Fruit fly (Drosophila melanogaster) whole organism, embryonic: ENCODE measurements around the gene CNMa.

Experiments
- Atf-2 ChIP-seq: fragments of 200-800 bp; sonication (Bioruptor generic); optimal IDR thresholded peaks from 2 replicates; lab custom pipeline; 2016; ENCODE audit warnings: missing biosample characterization, missing genetic modification characterization
- Bteb2 ChIP-seq: fragments of 200-800 bp; sonication (Bioruptor generic); optimal IDR thresholded peaks from 2 replicates; lab custom pipeline; 2016; ENCODE audit warnings: missing biosample characterization, missing genetic modification characterization
- CG10147 ChIP-seq: fragments of 200-800 bp; sonication (Bioruptor generic); optimal IDR thresholded peaks from 2 replicates; lab custom pipeline; 2019; ENCODE audit warnings: missing biosample characterization, mild to moderate bottlenecking, missing genetic modification characterization, moderate library complexity
- CG10543 ChIP-seq: fragments of 200-800 bp; sonication (Bioruptor generic); optimal IDR thresholded peaks from 3 replicates; lab custom pipeline; 2017; ENCODE audit warnings: missing biosample characterization, mild to moderate bottlenecking, missing genetic modification characterization, moderate library complexity
- CG10565 ChIP-seq: fragments of 200-800 bp; sonication (Bioruptor generic); optimal IDR thresholded peaks from 3 replicates; lab custom pipeline; 2016; ENCODE audit warnings: missing biosample characterization, mild to moderate bottlenecking, missing genetic modification characterization
- CG14441 ChIP-seq: fragments of 200-800 bp; sonication (Bioruptor generic); IDR thresholded peaks from 2 replicates; pipeline ENCODE4 v1.3.6; 2022; ENCODE audit warnings: missing biosample characterization, missing genetic modification characterization
- CG15011 ChIP-seq: fragments of 200-800 bp; sonication (Bioruptor generic); optimal IDR thresholded peaks from 3 replicates; lab custom pipeline; 2018; ENCODE audit warnings: missing biosample characterization, mild to moderate bottlenecking, missing genetic modification characterization
- CG1602 ChIP-seq: fragments of 200-800 bp; sonication (Bioruptor generic); optimal IDR thresholded peaks from 3 replicates; lab custom pipeline; 2016; ENCODE audit warnings: missing biosample characterization, missing genetic modification characterization
- CG16779 ChIP-seq: fragments of 200-800 bp; sonication (Bioruptor generic); IDR thresholded peaks from 2 replicates; pipeline ENCODE4 v1.3.6; 2022; ENCODE audit warnings: missing biosample characterization, missing genetic modification characterization
- CG17802 ChIP-seq: fragments of 200-800 bp; sonication (Bioruptor generic); optimal IDR thresholded peaks from 2 replicates; lab custom pipeline; 2018; ENCODE audit warnings: missing biosample characterization, mild to moderate bottlenecking, missing genetic modification characterization, moderate library complexity
- CG18262 ChIP-seq: fragments of 200-800 bp; optimal IDR thresholded peaks from 3 replicates; lab custom pipeline; 2019; ENCODE audit warnings: missing biosample characterization, mild to moderate bottlenecking, missing genetic modification characterization, moderate library complexity
- CG30431 ChIP-seq: fragments of 200-800 bp; sonication (Bioruptor generic); optimal IDR thresholded peaks from 2 replicates; lab custom pipeline; 2017; ENCODE audit warnings: missing biosample characterization, missing genetic modification characterization
- CG31388 ChIP-seq: fragments of 200-800 bp; sonication (Bioruptor generic); optimal IDR thresholded peaks from 2 replicates; lab custom pipeline; 2016; ENCODE audit warnings: missing biosample characterization, missing genetic modification characterization
- CG31441 ChIP-seq: fragments of 200-800 bp; sonication (Bioruptor generic); IDR thresholded peaks from 2 replicates; pipeline ENCODE4 v1.3.6; 2022; ENCODE audit warnings: missing biosample characterization, missing genetic modification characterization
- CG3726 ChIP-seq: fragments of 200-800 bp; sonication (Bioruptor generic); IDR thresholded peaks from 3 replicates; pipeline ENCODE4, ENCODE4 v1.3.6; 2022; ENCODE audit warnings: missing biosample characterization, missing genetic modification characterization
- CG5245 ChIP-seq: fragments of 200-800 bp; sonication (Bioruptor generic); optimal IDR thresholded peaks from 3 replicates; lab custom pipeline; 2016; ENCODE audit warnings: missing biosample characterization, missing genetic modification characterization
- CG6272 ChIP-seq: fragments of 200-800 bp; sonication (Bioruptor generic); IDR thresholded peaks from 2 replicates; pipeline ENCODE4 v1.3.6; 2022; ENCODE audit warnings: missing biosample characterization, missing genetic modification characterization
- D19A ChIP-seq: fragments of 200-800 bp; optimal IDR thresholded peaks from 3 replicates; lab custom pipeline; 2019; ENCODE audit warnings: missing biosample characterization, mild to moderate bottlenecking, missing genetic modification characterization, moderate library complexity
- Dref ChIP-seq: fragments of 200-800 bp; sonication (Bioruptor generic); IDR thresholded peaks from 2 replicates; pipeline ENCODE4 v1.3.6; 2022; ENCODE audit warnings: missing biosample characterization, missing genetic modification characterization
- Fer2 ChIP-seq: fragments of 200-800 bp; sonication (Bioruptor generic); optimal IDR thresholded peaks from 2 replicates; lab custom pipeline; 2018; ENCODE audit warnings: missing biosample characterization, mild to moderate bottlenecking, missing genetic modification characterization, moderate library complexity
- HHEX ChIP-seq: fragments of 200-800 bp; sonication (Bioruptor generic); optimal IDR thresholded peaks from 3 replicates; lab custom pipeline; 2017; ENCODE audit warnings: missing biosample characterization, mild to moderate bottlenecking, missing genetic modification characterization, missing genetic modification reagents
- Hsf ChIP-seq: fragments of 200-800 bp; sonication (Bioruptor generic); optimal IDR thresholded peaks from 3 replicates; lab custom pipeline; 2016; ENCODE audit warnings: missing biosample characterization, missing genetic modification characterization
- Meics ChIP-seq: fragments of 200-800 bp; sonication (Bioruptor generic); optimal IDR thresholded peaks from 2 replicates; lab custom pipeline; 2017; ENCODE audit warnings: missing biosample characterization, mild to moderate bottlenecking, missing genetic modification characterization
- Mrtf ChIP-seq: fragments of 200-800 bp; sonication (Bioruptor generic); IDR thresholded peaks from 3 replicates; pipeline ENCODE4 v1.3.6; 2022; ENCODE audit warnings: missing biosample characterization, missing genetic modification characterization
- NC2α ChIP-seq: fragments of 200-800 bp; sonication (Bioruptor generic); optimal IDR thresholded peaks from 2 replicates; lab custom pipeline; 2016; ENCODE audit warnings: missing biosample characterization, missing genetic modification characterization
- Rfx ChIP-seq: fragments of 200-800 bp; sonication (Bioruptor generic); IDR thresholded peaks from 2 replicates; pipeline ENCODE4 v1.3.6; 2022; ENCODE audit warnings: missing biosample characterization, missing genetic modification characterization
- Sox100B ChIP-seq: fragments of 200-800 bp; sonication (Bioruptor generic); optimal IDR thresholded peaks from 3 replicates; lab custom pipeline; 2018; ENCODE audit warnings: missing biosample characterization, mild to moderate bottlenecking, missing genetic modification characterization
- ap ChIP-seq: fragments of 200-800 bp; sonication (Bioruptor generic); IDR thresholded peaks from 2 replicates; pipeline ENCODE4 v1.3.6; 2022; ENCODE audit warnings: missing biosample characterization, missing genetic modification characterization
- bowl ChIP-seq: fragments of 200-800 bp; sonication (Bioruptor generic); IDR thresholded peaks from 2 replicates; pipeline ENCODE4 v1.3.6; 2022; ENCODE audit warnings: missing biosample characterization, missing genetic modification characterization
- chif ChIP-seq, 2 experiments: fragments of 200-800 bp; sonication (Bioruptor generic); optimal IDR thresholded peaks; 3 replicates each; lab custom pipeline; 2016; ENCODE audit warnings: missing biosample characterization in 2 of 2, missing genetic modification characterization in 2 of 2
- gcm ChIP-seq: fragments of 200-800 bp; sonication (Bioruptor generic); optimal IDR thresholded peaks from 2 replicates; lab custom pipeline; 2019; ENCODE audit warnings: missing biosample characterization, mild to moderate bottlenecking, missing genetic modification characterization, moderate library complexity
- gro ChIP-seq: fragments of 200-800 bp; sonication (Bioruptor generic); optimal IDR thresholded peaks from 2 replicates; lab custom pipeline; 2016; ENCODE audit warnings: missing biosample characterization, missing genetic modification characterization
- hbn ChIP-seq: fragments of 200-800 bp; sonication (Bioruptor generic); IDR thresholded peaks from 2 replicates; pipeline ENCODE4 v1.3.6; 2022; ENCODE audit warnings: missing biosample characterization, missing genetic modification characterization; ENCODE audit not compliant: partially characterized antibody
- ind ChIP-seq: fragments of 200-800 bp; sonication (Bioruptor generic); optimal IDR thresholded peaks from 3 replicates; lab custom pipeline; 2016; ENCODE audit warnings: missing biosample characterization, missing genetic modification characterization
- lab ChIP-seq: fragments of 200-800 bp; sonication (Bioruptor generic); optimal IDR thresholded peaks from 3 replicates; lab custom pipeline; 2017; ENCODE audit warnings: missing biosample characterization, missing genetic modification characterization, mild to moderate bottlenecking, moderate library complexity, missing genetic modification reagents
- lilli ChIP-seq: fragments of 200-800 bp; sonication (Bioruptor generic); optimal IDR thresholded peaks from 3 replicates; lab custom pipeline; 2016; ENCODE audit warnings: missing biosample characterization, missing genetic modification characterization
- mam ChIP-seq: fragments of 200-800 bp; sonication (Bioruptor generic); optimal IDR thresholded peaks from 3 replicates; lab custom pipeline; 2016; ENCODE audit warnings: missing biosample characterization, missing genetic modification characterization
- nmo ChIP-seq: fragments of 200-800 bp; sonication (Bioruptor generic); optimal IDR thresholded peaks from 2 replicates; lab custom pipeline; 2018; ENCODE audit warnings: missing biosample characterization, mild to moderate bottlenecking, missing genetic modification characterization, moderate library complexity
- oc ChIP-seq: fragments of 200-800 bp; sonication (Bioruptor generic); optimal IDR thresholded peaks from 2 replicates; lab custom pipeline; 2018; ENCODE audit warnings: missing biosample characterization, mild to moderate bottlenecking, missing genetic modification characterization, moderate library complexity
- p53 ChIP-seq: fragments of 200-800 bp; sonication (Bioruptor generic); optimal IDR thresholded peaks from 2 replicates; lab custom pipeline; 2016; ENCODE audit warnings: missing biosample characterization, missing genetic modification characterization
- run ChIP-seq: fragments of 200-800 bp; sonication (Bioruptor generic); optimal IDR thresholded peaks from 3 replicates; lab custom pipeline; 2018; ENCODE audit warnings: missing biosample characterization, mild to moderate bottlenecking, missing genetic modification characterization
- scrt ChIP-seq: fragments of 200-800 bp; sonication (Bioruptor generic); optimal IDR thresholded peaks from 2 replicates; lab custom pipeline; 2018; ENCODE audit warnings: missing biosample characterization, mild to moderate bottlenecking, missing genetic modification characterization, moderate library complexity
- sim ChIP-seq: fragments of 200-800 bp; sonication (Bioruptor generic); IDR thresholded peaks from 2 replicates; pipeline ENCODE4 v1.3.6; 2022; ENCODE audit warnings: missing biosample characterization, missing genetic modification characterization
- sisA ChIP-seq: fragments of 200-800 bp; sonication (Bioruptor generic); IDR thresholded peaks from 2 replicates; pipeline ENCODE4 v1.3.6; 2022; ENCODE audit warnings: missing biosample characterization, missing genetic modification characterization
- sob ChIP-seq: fragments of 200-800 bp; sonication (Bioruptor generic); IDR thresholded peaks from 2 replicates; pipeline ENCODE4 v1.3.6; 2022; ENCODE audit warnings: missing biosample characterization, missing genetic modification characterization
- sug ChIP-seq: fragments of 200-800 bp; optimal IDR thresholded peaks from 2 replicates; lab custom pipeline; 2019; ENCODE audit warnings: missing biosample characterization, mild to moderate bottlenecking, missing genetic modification characterization, moderate library complexity
- unc-4 ChIP-seq: fragments of 200-800 bp; sonication (Bioruptor generic); IDR thresholded peaks from 2 replicates; pipeline ENCODE4 v1.3.6; 2022; ENCODE audit warnings: missing biosample characterization, missing genetic modification characterization; ENCODE audit not compliant: partially characterized antibody
- wor ChIP-seq: fragments of 200-800 bp; sonication (Bioruptor generic); IDR thresholded peaks from 2 replicates; pipeline ENCODE4 v1.3.6; 2022; ENCODE audit warnings: missing biosample characterization, missing genetic modification characterization
- zfh1 ChIP-seq: fragments of 200-800 bp; sonication (Bioruptor generic); IDR thresholded peaks from 3 replicates; pipeline ENCODE4 v1.3.6; 2022; ENCODE audit warnings: missing biosample characterization, missing genetic modification characterization

Gene CNMa

DNA sequence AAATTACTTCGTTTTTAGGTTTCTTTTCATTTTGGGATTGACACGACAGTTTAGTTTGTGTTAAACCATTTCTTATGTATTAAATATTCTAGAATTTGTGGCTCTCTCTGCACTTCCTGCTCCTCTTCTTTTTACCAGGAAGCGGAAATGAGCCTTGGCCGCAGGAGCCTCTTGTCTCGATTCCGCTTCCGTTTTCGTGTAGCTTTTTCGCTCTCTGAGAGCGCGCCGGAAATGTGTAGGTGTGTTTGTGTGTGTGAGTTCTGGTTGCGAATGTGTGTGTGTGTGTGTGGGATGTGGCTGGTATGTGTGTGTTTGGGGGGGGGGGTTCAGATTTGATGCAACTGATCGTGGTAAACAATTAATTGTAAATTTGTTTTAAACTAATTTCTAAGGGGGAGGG, 4.2 kb upstream of the CNMa start (continued):
- TF ChIP-seq ind (GFP tag; lab: Kevin White, UChicago) (no peak), Meics (GFP tag; lab: Kevin White, UChicago) (peak; percentile 17), Dref (GFP tag; lab: Robert Waterston, UW) (no peak), bowl (no peak), hbn (GFP tag; lab: Robert Waterston, UW) (no peak), mam (no peak), CG5245 (GFP tag; lab: Kevin White, UChicago) (peak; percentile 5), sisA (GFP tag; lab: Robert Waterston, UW) (no peak), Rfx (GFP tag; lab: Robert Waterston, UW) (no peak), gcm (GFP tag; lab: Kevin White, UChicago) (no peak), CG17802 (no peak), scrt (peak; percentile 32), sim (0 out of 2 replicates have a peak, but pooled peaks have one; percentile 44), Atf-2 (GFP tag; lab: Kevin White, UChicago) (no peak), lab (peak; percentile 57), CG31388 (GFP tag; lab: Kevin White, UChicago) (no peak), run (tag; lab: Kevin White, UChicago) (no peak), Hsf (GFP tag; lab: Kevin White, UChicago) (no peak), chif (GFP tag; optimal IDR thresholded peaks at IDR 0.05; lab: Kevin White, UChicago) (no peak), CG16779 (GFP tag; lab: Robert Waterston, UW) (no peak)

DNA sequence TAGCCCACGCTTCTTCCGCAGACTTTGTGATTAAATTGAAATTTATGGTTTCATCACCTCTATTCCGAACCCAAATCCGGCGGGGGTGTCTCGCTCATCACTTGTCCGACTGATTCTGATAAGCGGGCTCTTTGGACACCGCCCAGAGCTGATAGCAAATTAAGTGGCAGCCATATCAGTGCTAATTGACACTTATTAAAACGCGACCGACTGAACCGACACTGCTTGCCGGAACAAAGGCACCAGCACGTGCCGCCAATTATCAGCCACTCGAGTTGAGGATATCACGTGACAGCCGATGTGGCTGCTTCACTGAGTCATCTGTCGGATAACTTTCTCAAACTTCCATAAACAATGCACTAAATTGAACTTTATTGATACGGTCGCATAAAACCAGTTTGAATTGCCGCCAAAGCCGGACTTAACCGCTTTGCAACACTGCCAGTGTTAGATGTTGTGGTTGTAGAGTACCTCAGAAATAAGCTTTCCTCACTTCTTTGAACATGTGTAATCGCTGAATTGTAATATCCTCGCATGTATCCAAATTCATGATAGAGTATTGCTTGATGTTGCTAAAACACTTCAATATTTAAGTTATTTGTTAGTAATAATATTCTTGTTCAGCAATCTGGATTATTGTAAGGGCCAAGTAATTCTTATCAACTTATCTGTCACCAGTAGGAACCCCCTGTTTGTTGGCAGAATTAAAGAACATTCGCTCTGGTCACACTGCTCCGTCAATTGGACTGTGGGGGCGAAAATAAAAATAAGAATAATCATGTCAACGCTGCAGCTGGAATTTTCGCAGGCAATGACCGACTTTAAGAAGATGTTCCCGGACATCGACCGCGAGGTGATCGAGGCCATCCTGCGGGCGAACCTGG, 1.3 kb upstream of the CNMa start, which contains the start of gene CG12024:
TSS of gene CG12024 (plus strand) at position 699 of the 884 bp plus-strand sequence.
- TF ChIP-seq ap (peak; percentile 21; the same call in 1 of the 2 replicates), CG18262 (tag; lab: Kevin White, UChicago) (peak; percentile 63), Mrtf (GFP tag; lab: Robert Waterston, UW) (peak; percentile 58; the same call in 1 of the 3 replicates), CG3726 (GFP tag; lab: Robert Waterston, UW) (no peak), sug (tag; lab: Kevin White, UChicago) (peak; percentile 90), nmo (GFP tag; lab: Kevin White, UChicago) (peak; percentile 88), Bteb2 (GFP tag; lab: Kevin White, UChicago) (peak; percentile 65), CG31441 (peak; percentile 70), wor (GFP tag; lab: Robert Waterston, UW) (no peak), CG6272 (GFP tag; lab: Robert Waterston, UW) (peak; percentile 69), CG14441 (peak; percentile 43), D19A (tag; lab: Kevin White, UChicago) (no peak), gro (GFP tag; lab: Kevin White, UChicago) (peak; percentile 63), lilli (GFP tag; lab: Kevin White, UChicago) (peak; percentile 86), HHEX (GFP tag; lab: Kevin White, UChicago) (peak; percentile 46), CG15011 (GFP tag; lab: Kevin White, UChicago) (peak; percentile 24), oc (tag; lab: Kevin White, UChicago) (no peak), unc-4 (GFP tag; lab: Robert Waterston, UW) (peak; percentile 42; the same call in 1 of the 2 replicates), Fer2 (tag; lab: Kevin White, UChicago) (peak; percentile 61), sob (GFP tag; lab: Robert Waterston, UW) (peak; percentile 78), zfh1 (peak; percentile 39; the same call in 1 of the 3 replicates), NC2α (GFP tag; lab: Kevin White, UChicago) (peak; percentile 33), CG30431 (GFP tag; lab: Kevin White, UChicago) (peak; percentile 52), CG1602 (GFP tag; lab: Kevin White, UChicago) (peak; percentile 74), CG10543 (GFP tag; lab: Kevin White, UChicago) (peak; percentile 84), CG10147 (peak; percentile 71), p53 (GFP tag; lab: Kevin White, UChicago) (no peak), CG10565 (GFP tag; lab: Kevin White, UChicago) (no peak), Sox100B (peak; percentile 51)
